Worm (Caenorhabditis elegans) whole organism, L1 larva: ENCODE measurements around the gene scpl-4.
A peak's percentile ranks its signal among the peaks of the same experiment; 100 is the strongest.

Source experiments
- C04F5.9 ChIP-seq: sonication (generic microtip); optimal IDR thresholded peaks from 2 replicates; lab custom pipeline; 2016; ENCODE audit warnings: missing genetic modification characterization, missing compliant biosample characterization
- C16A3.4 ChIP-seq: fragments of 150-350 bp; optimal IDR thresholded peaks from 2 replicates; lab custom pipeline; 2014; ENCODE audit warnings: missing biosample characterization, missing genetic modification characterization
- C34B4.2 ChIP-seq: sonication (generic microtip); optimal IDR thresholded peaks from 2 replicates; lab custom pipeline; 2017; ENCODE audit warnings: mild to moderate bottlenecking, missing genetic modification characterization, missing compliant biosample characterization
- Y116A8C.19 ChIP-seq: sonication (generic microtip); optimal IDR thresholded peaks from 2 replicates; lab custom pipeline; 2016; ENCODE audit warnings: missing compliant biosample characterization, missing genetic modification characterization, borderline replicate concordance
- ceh-63 ChIP-seq: fragments of 200-800 bp; sonication (Bioruptor generic); optimal IDR thresholded peaks from 2 replicates; lab custom pipeline; 2018; ENCODE audit warnings: mild to moderate bottlenecking, missing genetic modification characterization, missing compliant biosample characterization
- ceh-90 ChIP-seq: sonication (generic microtip); optimal IDR thresholded peaks from 2 replicates; lab custom pipeline; 2016; ENCODE audit warnings: missing genetic modification characterization, missing compliant biosample characterization
- dsc-1 ChIP-seq: sonication (generic microtip); optimal IDR thresholded peaks from 2 replicates; lab custom pipeline; 2016; ENCODE audit warnings: mild to moderate bottlenecking, missing genetic modification characterization, missing compliant biosample characterization
- efl-1 ChIP-seq, 4 experiments: fragments of 150-350 bp; optimal IDR thresholded peaks in 3 of 4; peaks in 1 of 4; 1 replicate in 1 of 4; 2 replicates in 3 of 4; lab custom pipeline; 2014; ENCODE audit warnings: missing biosample characterization in 2 of 4, missing genetic modification characterization in 2 of 4, missing genetic modification reagents in 2 of 4
- efl-3 ChIP-seq: fragments of 200-800 bp; sonication (Bioruptor generic); optimal IDR thresholded peaks from 2 replicates; lab custom pipeline; 2018; ENCODE audit warnings: mild to moderate bottlenecking, missing genetic modification characterization, missing compliant biosample characterization
- egl-13 ChIP-seq: sonication (generic microtip); optimal IDR thresholded peaks from 2 replicates; lab custom pipeline; 2016; ENCODE audit warnings: missing genotype, missing genetic modification reagents, missing genetic modification characterization, missing compliant biosample characterization
- egl-27 ChIP-seq, 2 experiments: fragments of 150-350 bp in 1 of 2; sonication (generic microtip); optimal IDR thresholded peaks; 3 replicates each; lab custom pipeline; 2017 to 2018; ENCODE audit warnings: missing biosample characterization in 2 of 2, missing genetic modification characterization in 2 of 2, missing genetic modification reagents in 2 of 2
- elt-2 ChIP-seq: sonication (generic microtip); optimal IDR thresholded peaks from 2 replicates; lab custom pipeline; 2016; ENCODE audit warnings: missing genetic modification characterization, mild to moderate bottlenecking, inconsistent platforms, missing compliant biosample characterization, missing genetic modification reagents
- fkh-10 ChIP-seq: sonication (generic microtip); optimal IDR thresholded peaks from 2 replicates; lab custom pipeline; 2017; ENCODE audit warnings: missing biosample characterization, missing genetic modification reagents, missing genetic modification characterization
- fkh-4 ChIP-seq: sonication (generic microtip); optimal IDR thresholded peaks from 2 replicates; lab custom pipeline; 2016; ENCODE audit warnings: missing compliant biosample characterization, missing genetic modification characterization, borderline replicate concordance
- fkh-8 ChIP-seq: sonication (generic microtip); optimal IDR thresholded peaks from 2 replicates; lab custom pipeline; 2016; ENCODE audit warnings: mild to moderate bottlenecking, missing genetic modification characterization, missing compliant biosample characterization
- fos-1 ChIP-seq: fragments of 150-350 bp; optimal IDR thresholded peaks from 2 replicates; lab custom pipeline; 2014; ENCODE audit warnings: missing biosample characterization, missing genetic modification characterization
- irx-1 ChIP-seq: sonication (generic microtip); optimal IDR thresholded peaks from 2 replicates; lab custom pipeline; 2016; ENCODE audit warnings: missing genetic modification characterization, missing compliant biosample characterization
- isw-1 ChIP-seq: fragments of 200-800 bp; sonication (Bioruptor generic); IDR thresholded peaks from 2 replicates; pipeline ENCODE4 v1.3.6; 2022; ENCODE audit warnings: missing genetic modification characterization, missing compliant biosample characterization
- lin-13 ChIP-seq: fragments of 150-350 bp; optimal IDR thresholded peaks from 2 replicates; lab custom pipeline; 2014; ENCODE audit warnings: missing biosample characterization, missing genetic modification reagents, missing genetic modification characterization
- lin-14 ChIP-seq: fragments of 200-800 bp; sonication (Bioruptor generic); optimal IDR thresholded peaks from 2 replicates; lab custom pipeline; 2018; ENCODE audit warnings: mild to moderate bottlenecking, missing genetic modification characterization, moderate library complexity, missing compliant biosample characterization
- lin-15B ChIP-seq: fragments of 150-350 bp; sonication (generic microtip); optimal IDR thresholded peaks from 3 replicates; lab custom pipeline; 2014; ENCODE audit warnings: missing biosample characterization, missing genetic modification characterization
- lin-35 ChIP-seq, 2 experiments: fragments of 150-350 bp; optimal IDR thresholded peaks; 2 replicates each; lab custom pipeline; 2014; ENCODE audit warnings: missing biosample characterization in 2 of 2, missing genetic modification characterization in 2 of 2, missing genetic modification reagents in 2 of 2
- mdl-1 ChIP-seq, 2 experiments: fragments of 150-350 bp; optimal IDR thresholded peaks; 2 replicates each; lab custom pipeline; 2014 to 2017; ENCODE audit warnings: missing biosample characterization in 2 of 2, missing genetic modification characterization in 2 of 2, inconsistent platforms in 1 of 2
- nhr-12 ChIP-seq: sonication (generic microtip); optimal IDR thresholded peaks from 2 replicates; lab custom pipeline; 2017; ENCODE audit warnings: missing biosample characterization, missing genetic modification characterization
- nhr-19 ChIP-seq: fragments of 200-800 bp; sonication (Bioruptor generic); conservative IDR thresholded peaks from 2 replicates; pipeline ENCODE4 v1.3.6; 2022; ENCODE audit warnings: missing genetic modification characterization, missing compliant biosample characterization
- nhr-20 ChIP-seq: sonication (generic microtip); optimal IDR thresholded peaks from 2 replicates; lab custom pipeline; 2016; ENCODE audit warnings: mild to moderate bottlenecking, missing genetic modification characterization, missing compliant biosample characterization
- nhr-71 ChIP-seq: sonication (generic microtip); optimal IDR thresholded peaks from 2 replicates; lab custom pipeline; 2016; ENCODE audit warnings: mild to moderate bottlenecking, missing genetic modification characterization, moderate library complexity, missing compliant biosample characterization
- nhr-84 ChIP-seq: sonication (generic microtip); optimal IDR thresholded peaks from 2 replicates; lab custom pipeline; 2017; ENCODE audit warnings: missing biosample characterization, missing genetic modification characterization
- nhr-85 ChIP-seq: sonication (generic microtip); peaks from one replicate; lab custom pipeline; 2016; ENCODE audit warnings: missing genetic modification characterization, inconsistent platforms, missing compliant biosample characterization
- pag-3 ChIP-seq: sonication (generic microtip); optimal IDR thresholded peaks from 2 replicates; lab custom pipeline; 2017; ENCODE audit warnings: missing genetic modification characterization, mild to moderate bottlenecking, missing compliant biosample characterization, antibody characterized with exemption, borderline replicate concordance; ENCODE audit not compliant: insufficient read depth
- pax-3 ChIP-seq: fragments of 200-800 bp; sonication (Bioruptor generic); optimal IDR thresholded peaks from 2 replicates; lab custom pipeline; 2018; ENCODE audit warnings: mild to moderate bottlenecking, missing genetic modification characterization, moderate library complexity, missing compliant biosample characterization
- rnt-1 ChIP-seq: sonication (generic microtip); optimal IDR thresholded peaks from 2 replicates; lab custom pipeline; 2016; ENCODE audit warnings: mild to moderate bottlenecking, missing genetic modification characterization, moderate library complexity, missing compliant biosample characterization
- skn-1 ChIP-seq: fragments of 150-350 bp; optimal IDR thresholded peaks from 2 replicates; lab custom pipeline; 2014; ENCODE audit warnings: missing biosample characterization, missing genetic modification characterization
- sox-4 ChIP-seq: sonication (generic microtip); optimal IDR thresholded peaks from 2 replicates; lab custom pipeline; 2016; ENCODE audit warnings: missing genetic modification characterization, missing compliant biosample characterization
- swsn-7 ChIP-seq: sonication (generic microtip); optimal IDR thresholded peaks from 2 replicates; lab custom pipeline; 2016; ENCODE audit warnings: missing genetic modification characterization, missing compliant biosample characterization
- tlp-1 ChIP-seq: fragments of 150-350 bp; optimal IDR thresholded peaks from 2 replicates; lab custom pipeline; 2014; ENCODE audit warnings: missing biosample characterization, missing genetic modification characterization
- unc-98 ChIP-seq: fragments of 200-800 bp; sonication (Bioruptor generic); IDR thresholded peaks from 2 replicates; pipeline ENCODE4 v1.3.6; 2022; ENCODE audit warnings: missing genetic modification characterization, missing compliant biosample characterization
- xbp-1 ChIP-seq: sonication (generic microtip); optimal IDR thresholded peaks from 2 replicates; lab custom pipeline; 2016; ENCODE audit warnings: missing genetic modification characterization, missing compliant biosample characterization
- zag-1 ChIP-seq: fragments of 150-350 bp; optimal IDR thresholded peaks from 2 replicates; lab custom pipeline; 2014; ENCODE audit warnings: missing biosample characterization, missing genetic modification characterization
- ztf-4 ChIP-seq: fragments of 150-350 bp; optimal IDR thresholded peaks from 2 replicates; lab custom pipeline; 2014; ENCODE audit warnings: missing biosample characterization, missing genetic modification characterization

The scpl-4 gene

ce11 chrV:10581837-10582300, 17.0 kb upstream of the scpl-4 start, which contains the start of gene T21C9.6:
Gene T21C9.6, plus strand, starts transcription at chrV:10581887.
- no peak for TF ChIP-seq sox-4 (tag; lab: Kevin White, UChicago)
- TF ChIP-seq elt-2 = peak; percentile 25

DNA sequence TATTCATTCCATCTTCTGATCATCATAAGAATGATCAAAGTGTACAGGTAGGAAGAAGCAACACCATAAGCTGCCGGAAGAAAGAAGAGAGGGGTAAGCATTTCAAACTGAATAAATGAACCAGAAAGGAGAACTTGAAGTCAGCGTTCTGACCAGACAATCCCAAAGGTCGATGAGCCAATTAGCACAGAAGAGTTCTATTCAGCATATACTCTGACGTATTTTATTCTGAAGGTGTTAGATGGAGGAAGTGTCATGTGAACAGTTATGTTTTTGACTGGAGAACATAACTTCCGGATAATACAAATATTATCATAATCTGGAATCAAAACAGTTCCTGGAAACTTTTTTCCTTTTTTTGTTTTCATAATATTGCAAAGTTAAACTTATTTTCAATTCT, 10.2 kb upstream of the scpl-4 start, which contains the start of gene srg-32:
Gene srg-32, minus strand, starts transcription at position 101 of the 400 bp plus-strand sequence.
- TF ChIP-seq zag-1 (tag; lab: Kevin White, UChicago) = no peak
- no peak for TF ChIP-seq rnt-1 (tag; lab: Kevin White, UChicago)
- TF ChIP-seq unc-98 (GFP tag; lab: Robert Waterston, UW) = no peak
- TF ChIP-seq xbp-1 = no peak
- no peak for TF ChIP-seq fkh-4 (tag; lab: Kevin White, UChicago)
- TF ChIP-seq lin-15B = no peak

DNA sequence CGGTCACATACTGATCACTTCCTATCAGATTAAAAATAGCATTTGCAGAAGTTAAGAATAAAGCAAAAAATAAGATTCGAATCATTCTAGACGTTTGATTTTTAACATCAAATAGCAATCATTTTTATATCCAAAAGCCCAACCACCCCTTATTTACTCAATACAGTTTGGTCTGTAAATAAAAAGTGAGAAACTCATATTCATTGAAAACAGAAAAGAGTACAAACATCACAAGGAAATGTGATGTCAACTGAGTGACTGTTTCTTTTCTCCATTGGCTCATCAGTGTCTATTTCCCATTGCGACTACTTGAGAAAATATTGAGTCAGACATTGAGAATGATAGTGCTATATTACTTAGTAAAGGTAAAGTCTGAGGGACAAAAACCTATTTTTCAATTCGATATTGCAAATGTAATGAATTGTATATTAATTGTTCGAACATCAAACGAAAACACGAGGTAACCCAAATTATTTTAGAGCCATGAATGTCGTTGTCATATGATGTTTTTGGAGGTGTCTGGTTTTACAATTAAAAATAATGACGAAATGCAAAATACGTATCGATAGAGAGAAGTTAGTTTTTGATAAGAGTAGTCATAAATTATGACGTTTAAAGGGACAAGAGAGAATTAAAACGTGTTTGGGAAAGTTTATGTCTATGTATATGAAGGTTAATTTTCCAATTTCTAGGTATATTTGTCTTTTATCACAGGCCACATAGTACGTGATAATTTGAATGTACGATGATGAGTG, 9.0 kb upstream of the scpl-4 start, which contains the start of gene ttr-23:
Gene ttr-23, minus strand, starts transcription at position 87 of the 755 bp plus-strand sequence.
- TF ChIP-seq nhr-20 (tag; lab: Kevin White, UChicago) (peak; percentile 32), lin-35 (GFP tag; optimal IDR thresholded peaks at IDR 0.05; lab: Kevin White, UChicago) (peak in 1 of 2 experiments; percentile 43), nhr-85 (tag; lab: Kevin White, UChicago) (peak; percentile 66), efl-3 (GFP tag; lab: Kevin White, UChicago) (no peak), tlp-1 (tag; lab: Kevin White, UChicago) (peak; percentile 24), sox-4 (tag; lab: Kevin White, UChicago) (no peak), efl-1 (optimal IDR thresholded peaks at IDR 0.05; lab: Kevin White, UChicago) (no peak), efl-1 (GFP tag; optimal IDR thresholded peaks at IDR 0.05 in 1 of 2; lab: Kevin White, UChicago) (peak in 1 of 2 experiments; percentile 36), nhr-71 (tag; lab: Kevin White, UChicago) (peak; percentile 62), elt-2 (peak; percentile 83)
- TF ChIP-seq, all 84 proteins: peak for 7

DNA sequence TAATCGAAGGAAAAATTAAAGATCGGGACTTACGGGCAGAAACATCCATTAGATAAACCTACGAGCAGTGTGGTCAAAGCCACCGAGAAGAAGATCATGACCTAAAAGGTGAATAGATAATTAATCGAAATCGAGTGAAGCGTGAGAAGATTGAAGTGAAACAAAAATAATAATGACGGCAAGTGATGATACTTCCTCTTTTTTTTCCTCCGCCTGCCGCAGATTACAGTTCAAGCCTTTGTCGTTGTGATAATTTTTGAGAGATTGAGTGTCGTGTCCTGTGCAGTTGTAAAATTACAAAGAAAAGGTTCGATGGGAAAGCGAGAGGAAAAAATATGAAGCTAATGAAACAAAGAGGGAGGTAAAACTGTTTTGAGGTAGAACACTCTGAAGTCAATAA, 6.4 kb upstream of the scpl-4 start, which contains the start of gene T21C9.9:
Gene T21C9.9, minus strand, starts transcription at position 101 of the 400 bp plus-strand sequence.
- TF ChIP-seq C34B4.2 (tag; lab: Kevin White, UChicago) (no peak), fkh-8 (no peak), unc-98 (GFP tag; lab: Robert Waterston, UW) (no peak), nhr-84 (no peak), pax-3 (tag; lab: Kevin White, UChicago) (no peak), lin-15B (no peak), ceh-90 (tag; lab: Kevin White, UChicago) (no peak), C04F5.9 (tag; lab: Kevin White, UChicago) (no peak), egl-27 (tag; optimal IDR thresholded peaks at IDR 0.05; lab: Kevin White, UChicago) (no peak), egl-13 (tag; lab: Kevin White, UChicago) (no peak), nhr-85 (tag; lab: Kevin White, UChicago) (no peak), mdl-1 (tag; optimal IDR thresholded peaks at IDR 0.05; lab: Kevin White, UChicago) (no peak), skn-1 (tag; lab: Kevin White, UChicago) (no peak), nhr-19 (no peak), ztf-4 (no peak), fkh-10 (no peak), nhr-71 (tag; lab: Kevin White, UChicago) (no peak), isw-1 (no peak), lin-13 (GFP tag; lab: Kevin White, UChicago) (no peak)

- TF ChIP-seq ceh-63 (GFP tag; lab: Kevin White, UChicago) (no peak), C16A3.4 (tag; lab: Kevin White, UChicago) (no peak), fkh-8 (no peak), nhr-20 (tag; lab: Kevin White, UChicago) (no peak), lin-15B (no peak), nhr-12 (tag; lab: Kevin White, UChicago) (no peak), fos-1 (tag; lab: Kevin White, UChicago) (no peak), swsn-7 (tag; lab: Kevin White, UChicago) (no peak), nhr-19 (no peak), dsc-1 (tag; lab: Kevin White, UChicago) (no peak), Y116A8C.19 (no peak), irx-1 (no peak), pag-3 (tag; lab: Kevin White, UChicago) (no peak), nhr-84 (no peak), lin-14 (GFP tag; lab: Kevin White, UChicago) (no peak), unc-98 (GFP tag; lab: Robert Waterston, UW) (no peak), egl-27 (tag; optimal IDR thresholded peaks at IDR 0.05; lab: Kevin White, UChicago) (no peak)
Measured at ce11 chrV:10594810-10595209, 4.1 kb upstream of the scpl-4 start, which contains the start of gene T21C9.11. Gene T21C9.11, minus strand, starts transcription at chrV:10594910.
